Comparison of ENCODE assay signal across 6 worm cellular contexts in the genomic region with DNA sequence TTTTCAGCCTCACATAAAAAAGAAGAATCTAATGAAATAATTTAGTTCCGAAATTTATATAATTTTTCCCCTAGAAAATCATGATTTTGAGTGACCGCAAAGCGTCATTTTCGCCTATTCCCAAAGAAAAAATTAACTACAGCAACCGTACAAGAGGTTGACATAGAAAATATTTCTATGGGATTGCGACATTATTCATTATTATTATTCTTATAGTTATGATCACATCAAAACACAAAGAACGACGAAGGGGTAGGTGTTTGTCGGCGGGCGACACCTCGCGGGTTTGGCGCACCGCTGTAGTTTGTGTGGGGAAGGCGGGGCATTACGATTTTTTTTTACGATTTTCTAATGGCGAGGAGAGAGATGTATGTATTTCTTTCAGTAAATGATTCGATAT.
TF ChIP-seq lines count a peak whose summit lies in the region.

No protein-coding gene starts in this region.

TF ChIP-seq in whole organism, L1 larva, 84 proteins besides CTCF, POLR2A, EP300 and RAD21 (continues in another document):
- TF ChIP-seq hlh-4 (tag; optimal IDR thresholded peaks at IDR 0.05; lab: Kevin White, UChicago) (no peak), mep-1 (tag; optimal IDR thresholded peaks at IDR 0.05; lab: Kevin White, UChicago) (no peak), skn-1 (tag; optimal IDR thresholded peaks at IDR 0.05; lab: Kevin White, UChicago) (no peak), nhr-85 (tag; lab: Kevin White, UChicago) (peak; percentile 25), ets-5 (GFP tag; IDR thresholded peaks at IDR 0.05; lab: Robert Waterston, UW) (no peak), ztf-4 (tag; optimal IDR thresholded peaks at IDR 0.05; lab: Kevin White, UChicago) (no peak), unc-86 (tag; optimal IDR thresholded peaks at IDR 0.05; lab: Kevin White, UChicago) (no peak), nhr-71 (tag; optimal IDR thresholded peaks at IDR 0.05; lab: Kevin White, UChicago) (peak; percentile 57), Y116A8C.19 (tag; optimal IDR thresholded peaks at IDR 0.05; lab: Kevin White, UChicago; ENCODE audit: borderline replicate concordance) (no peak), hlh-17 (GFP tag; optimal IDR thresholded peaks at IDR 0.05; lab: Kevin White, UChicago; ENCODE audit: borderline replicate concordance) (no peak), efl-3 (GFP tag; optimal IDR thresholded peaks at IDR 0.05; lab: Kevin White, UChicago) (no peak), mab-9 (GFP tag; IDR thresholded peaks at IDR 0.05; lab: Robert Waterston, UW) (no peak), lin-35 (GFP tag; optimal IDR thresholded peaks at IDR 0.05; lab: Kevin White, UChicago) (no peak), fkh-4 (tag; optimal IDR thresholded peaks at IDR 0.05; lab: Kevin White, UChicago; ENCODE audit: borderline replicate concordance) (no peak), snpc-4 (tag; optimal IDR thresholded peaks at IDR 0.05; lab: Kevin White, UChicago) (peak; percentile 84)

TF ChIP-seq in whole organism, L2 larva, 48 proteins besides CTCF, POLR2A, EP300 and RAD21:
- TF ChIP-seq unc-55 (GFP tag; optimal IDR thresholded peaks at IDR 0.05; lab: Kevin White, UChicago) = no peak
- TF ChIP-seq ama-1 (optimal IDR thresholded peaks at IDR 0.05; lab: Kevin White, UChicago) = no peak
- TF ChIP-seq lsy-2 (tag; optimal IDR thresholded peaks at IDR 0.05; lab: Kevin White, UChicago) = no peak
- TF ChIP-seq snpc-4 (tag; optimal IDR thresholded peaks at IDR 0.05; lab: Kevin White, UChicago) = peak; percentile 83
TF ChIP-seq in whole organism, L2 larva: peak in this region for 1.

TF ChIP-seq in whole organism, L3 larva, 47 proteins besides CTCF, POLR2A, EP300 and RAD21:
- TF ChIP-seq ama-1 (optimal IDR thresholded peaks at IDR 0.05; lab: Kevin White, UChicago) = no peak
- peak; percentile 88 for TF ChIP-seq snpc-4 (tag; optimal IDR thresholded peaks at IDR 0.05; lab: Kevin White, UChicago)

TF ChIP-seq in whole organism, L4 larva, 104 proteins besides CTCF, POLR2A, EP300 and RAD21:
- TF ChIP-seq mep-1 (tag; optimal IDR thresholded peaks at IDR 0.05; lab: Kevin White, UChicago) = no peak
- peak; percentile 77 for TF ChIP-seq aha-1 (tag; lab: Kevin White, UChicago)
- TF ChIP-seq snpc-4 (tag; optimal IDR thresholded peaks at IDR 0.05; lab: Kevin White, UChicago) = peak; percentile 59
- TF ChIP-seq ceh-20 (GFP tag; IDR thresholded peaks at IDR 0.05; lab: Robert Waterston, UW) = no peak
- TF ChIP-seq daf-16 (GFP tag; optimal IDR thresholded peaks at IDR 0.05; lab: Kevin White, UChicago) = no peak
- no peak for TF ChIP-seq daf-16 (tag; optimal IDR thresholded peaks at IDR 0.05; lab: Kevin White, UChicago)
- no peak for TF ChIP-seq spr-3 (GFP tag; optimal IDR thresholded peaks at IDR 0.05; lab: Kevin White, UChicago)
- TF ChIP-seq snpc-1.2 (GFP tag; IDR thresholded peaks at IDR 0.05; lab: Robert Waterston, UW) = peak; percentile 75
- no peak for TF ChIP-seq ztf-11 (tag; optimal IDR thresholded peaks at IDR 0.05; lab: Kevin White, UChicago)
- no peak for TF ChIP-seq ceh-32 (tag; optimal IDR thresholded peaks at IDR 0.05; lab: Kevin White, UChicago; ENCODE audit: poor library complexity)
- peak; percentile 13 for TF ChIP-seq mes-2 (tag; optimal IDR thresholded peaks at IDR 0.05; lab: Kevin White, UChicago; ENCODE audit: poor library complexity, severe bottlenecking)
TF ChIP-seq in whole organism, L4 larva: peak in this region for 4.

TF ChIP-seq in whole organism, mixed stage, embryonic, 35 proteins besides CTCF, POLR2A, EP300 and RAD21:
- TF ChIP-seq flh-1 (GFP tag; optimal IDR thresholded peaks at IDR 0.05; lab: Kevin White, UChicago) (no peak), nhr-2 (tag; optimal IDR thresholded peaks at IDR 0.05; lab: Kevin White, UChicago) (peak; percentile 6), unc-39 (tag; optimal IDR thresholded peaks at IDR 0.05; lab: Kevin White, UChicago) (no peak), ceh-83 (GFP tag; optimal IDR thresholded peaks at IDR 0.05; lab: Kevin White, UChicago) (peak; percentile 25), sem-2 (GFP tag; optimal IDR thresholded peaks at IDR 0.05; lab: Kevin White, UChicago) (no peak), lin-32 (GFP tag; optimal IDR thresholded peaks at IDR 0.05; lab: Kevin White, UChicago) (no peak)

TF ChIP-seq in whole organism, young adult, 124 proteins besides CTCF, POLR2A, EP300 and RAD21 (continues in another document):
- TF ChIP-seq nhr-27 (tag; optimal IDR thresholded peaks at IDR 0.05; lab: Kevin White, UChicago) = no peak
- TF ChIP-seq lin-26 (GFP tag; IDR thresholded peaks at IDR 0.05; lab: Robert Waterston, UW) = no peak
- no peak for TF ChIP-seq mes-4 (tag; optimal IDR thresholded peaks at IDR 0.05; lab: Kevin White, UChicago)
- no peak for TF ChIP-seq lin-35 (GFP tag; optimal IDR thresholded peaks at IDR 0.05; lab: Kevin White, UChicago)
- no peak for TF ChIP-seq F10E7.11 (tag; optimal IDR thresholded peaks at IDR 0.05; lab: Kevin White, UChicago)
- no peak for TF ChIP-seq F33H1.4 (GFP tag; IDR thresholded peaks at IDR 0.05; lab: Robert Waterston, UW)
- TF ChIP-seq chd-7 (tag; optimal IDR thresholded peaks at IDR 0.05; lab: Kevin White, UChicago) = no peak
- no peak for TF ChIP-seq nfya-2 (GFP tag; IDR thresholded peaks at IDR 0.05; lab: Robert Waterston, UW)
- TF ChIP-seq lsy-27 (tag; optimal IDR thresholded peaks at IDR 0.05; lab: Kevin White, UChicago; ENCODE audit: borderline replicate concordance, insufficient read depth) = no peak
- no peak for TF ChIP-seq aptf-3 (GFP tag; IDR thresholded peaks at IDR 0.05; lab: Robert Waterston, UW)
- TF ChIP-seq Y53G8AR.9 (GFP tag; conservative IDR thresholded peaks at IDR 0.05; lab: Robert Waterston, UW) = no peak; the same call in 1 of the 2 replicates
- TF ChIP-seq madf-3 (GFP tag; IDR thresholded peaks at IDR 0.05; lab: Robert Waterston, UW) = no peak
- TF ChIP-seq hrde-1 (tag; optimal IDR thresholded peaks at IDR 0.05; lab: Kevin White, UChicago; ENCODE audit: borderline replicate concordance) = peak; percentile 67
- no peak for TF ChIP-seq dox-1 (GFP tag; IDR thresholded peaks at IDR 0.05; lab: Robert Waterston, UW)
- no peak for TF ChIP-seq repo-1 (tag; optimal IDR thresholded peaks at IDR 0.05; lab: Kevin White, UChicago)
- no peak for TF ChIP-seq atf-7 (tag; optimal IDR thresholded peaks at IDR 0.05; lab: Kevin White, UChicago)
- TF ChIP-seq Y56A3A.18 (GFP tag; IDR thresholded peaks at IDR 0.05; lab: Robert Waterston, UW) = no peak
- no peak for TF ChIP-seq unc-130 (GFP tag; optimal IDR thresholded peaks at IDR 0.05; lab: Kevin White, UChicago)
- peak; percentile 97 for TF ChIP-seq snpc-1.1 (tag; optimal IDR thresholded peaks at IDR 0.05; lab: Kevin White, UChicago; ENCODE audit: insufficient read depth)
- peak; percentile 98 for TF ChIP-seq snpc-1.3 (tag; optimal IDR thresholded peaks at IDR 0.05; lab: Kevin White, UChicago; ENCODE audit: insufficient read depth)
- no peak for TF ChIP-seq T26A5.8 (tag; optimal IDR thresholded peaks at IDR 0.05; lab: Kevin White, UChicago)
- TF ChIP-seq Y95B8A.8 (GFP tag; IDR thresholded peaks at IDR 0.05; lab: Robert Waterston, UW) = no peak
- TF ChIP-seq nhr-179 (tag; optimal IDR thresholded peaks at IDR 0.05; lab: Kevin White, UChicago) = no peak
- TF ChIP-seq B0336.3 (GFP tag; IDR thresholded peaks at IDR 0.05; lab: Robert Waterston, UW) = no peak
- no peak for TF ChIP-seq egl-18 (GFP tag; IDR thresholded peaks at IDR 0.05; lab: Robert Waterston, UW)
- TF ChIP-seq lsl-1 (GFP tag; optimal IDR thresholded peaks at IDR 0.05; lab: Kevin White, UChicago) = no peak
- no peak for TF ChIP-seq rpc-1 (optimal IDR thresholded peaks at IDR 0.05; lab: Kevin White, UChicago)
- peak; percentile 14 for TF ChIP-seq rpc-1 (tag; optimal IDR thresholded peaks at IDR 0.05; lab: Kevin White, UChicago)
- no peak for TF ChIP-seq let-526 (GFP tag; IDR thresholded peaks at IDR 0.05; lab: Robert Waterston, UW)
- no peak for TF ChIP-seq hsf-1 (GFP tag; IDR thresholded peaks at IDR 0.05; lab: Robert Waterston, UW)
- no peak for TF ChIP-seq fkh-3 (tag; optimal IDR thresholded peaks at IDR 0.05; lab: Kevin White, UChicago)
- no peak for TF ChIP-seq attf-3 (GFP tag; conservative IDR thresholded peaks at IDR 0.05; lab: Robert Waterston, UW)
- no peak for TF ChIP-seq lag-1 (GFP tag; IDR thresholded peaks at IDR 0.05; lab: Robert Waterston, UW)
- no peak for TF ChIP-seq zfh-2 (GFP tag; conservative IDR thresholded peaks at IDR 0.05; lab: Robert Waterston, UW)
- TF ChIP-seq tlf-1 (GFP tag; optimal IDR thresholded peaks at IDR 0.05; lab: Kevin White, UChicago) = no peak
- no peak for TF ChIP-seq F37B4.10 (GFP tag; IDR thresholded peaks at IDR 0.05; lab: Robert Waterston, UW)
- no peak for TF ChIP-seq T07F8.4 (tag; optimal IDR thresholded peaks at IDR 0.05; lab: Kevin White, UChicago)
- peak in 1 of 2 experiments; percentile 35 for TF ChIP-seq rec-8 (tag; optimal IDR thresholded peaks at IDR 0.05; lab: Kevin White, UChicago)
- no peak for TF ChIP-seq F39B2.1 (GFP tag; IDR thresholded peaks at IDR 0.05; lab: Robert Waterston, UW)
- TF ChIP-seq akir-1 (GFP tag; optimal IDR thresholded peaks at IDR 0.05; lab: Kevin White, UChicago) = no peak
- TF ChIP-seq sptf-2 (GFP tag; optimal IDR thresholded peaks at IDR 0.05; lab: Kevin White, UChicago) = no peak
- TF ChIP-seq ZK185.1 (tag; optimal IDR thresholded peaks at IDR 0.05; lab: Kevin White, UChicago; ENCODE audit: poor library complexity, severe bottlenecking) = no peak
- no peak for TF ChIP-seq nhr-120 (GFP tag; IDR thresholded peaks at IDR 0.05; lab: Robert Waterston, UW)
- no peak for TF ChIP-seq ztf-26 (tag; optimal IDR thresholded peaks at IDR 0.05; lab: Kevin White, UChicago)
- TF ChIP-seq ceh-27 (GFP tag; optimal IDR thresholded peaks at IDR 0.05; lab: Kevin White, UChicago) = no peak
- TF ChIP-seq rcor-1 (GFP tag; IDR thresholded peaks at IDR 0.05; lab: Robert Waterston, UW) = peak; percentile 41; the same call in 1 of the 2 replicates
- peak; percentile 93 for TF ChIP-seq him-1 (tag; optimal IDR thresholded peaks at IDR 0.05; lab: Kevin White, UChicago)
- TF ChIP-seq cebp-2 (GFP tag; IDR thresholded peaks at IDR 0.05; lab: Robert Waterston, UW) = no peak
- TF ChIP-seq die-1 (tag; optimal IDR thresholded peaks at IDR 0.05; lab: Kevin White, UChicago) = no peak
- no peak for TF ChIP-seq F57C9.4 (tag; optimal IDR thresholded peaks at IDR 0.05; lab: Kevin White, UChicago)
- TF ChIP-seq hlh-12 (tag; optimal IDR thresholded peaks at IDR 0.05; lab: Kevin White, UChicago) = no peak
- TF ChIP-seq snpc-4 (GFP tag; optimal IDR thresholded peaks at IDR 0.05; lab: Kevin White, UChicago) = peak; percentile 97
- TF ChIP-seq snpc-4 (tag; optimal IDR thresholded peaks at IDR 0.05; lab: Kevin White, UChicago) = peak; percentile 89 to 98 (median 96)
- TF ChIP-seq ztf-3 (GFP tag; optimal IDR thresholded peaks at IDR 0.05; lab: Kevin White, UChicago) = no peak
